Fruit fly (Drosophila melanogaster) whole organism, embryonic: ENCODE data around the gene Snapin.

ENCODE experiments used
- Asciz ChIP-seq: fragments of 200-800 bp; sonication (Bioruptor generic); optimal IDR thresholded peaks from 2 replicates; lab custom pipeline; 2017; ENCODE audit warnings: missing biosample characterization, mild to moderate bottlenecking, missing genetic modification characterization, missing genetic modification reagents
- Bdp1 ChIP-seq: fragments of 200-800 bp; sonication (Bioruptor generic); optimal IDR thresholded peaks from 3 replicates; lab custom pipeline; 2016; ENCODE audit warnings: missing biosample characterization, missing genetic modification characterization
- CG12744 ChIP-seq: fragments of 200-800 bp; sonication (Bioruptor generic); optimal IDR thresholded peaks from 2 replicates; lab custom pipeline; 2016; ENCODE audit warnings: missing biosample characterization, missing genetic modification characterization
- CG14965 ChIP-seq: fragments of 200-800 bp; sonication (Bioruptor generic); optimal IDR thresholded peaks from 2 replicates; lab custom pipeline; 2016; ENCODE audit warnings: missing biosample characterization, missing genetic modification characterization, borderline replicate concordance
- CG18476 ChIP-seq: fragments of 200-800 bp; sonication (Bioruptor generic); optimal IDR thresholded peaks from 2 replicates; lab custom pipeline; 2016; ENCODE audit warnings: missing biosample characterization, mild to moderate bottlenecking, missing genetic modification characterization
- CG18764 ChIP-seq: fragments of 200-800 bp; sonication (Bioruptor generic); optimal IDR thresholded peaks from 3 replicates; lab custom pipeline; 2016; ENCODE audit warnings: missing biosample characterization, missing genetic modification characterization
- CG32772 ChIP-seq: fragments of 200-800 bp; sonication (Bioruptor generic); IDR thresholded peaks from 2 replicates; pipeline ENCODE4 v1.3.6; 2022; ENCODE audit warnings: missing biosample characterization, missing genetic modification characterization
- CG34422 ChIP-seq: fragments of 200-800 bp; sonication (Bioruptor generic); IDR thresholded peaks from 3 replicates; pipeline ENCODE4 v1.3.6; 2022; ENCODE audit warnings: missing biosample characterization, missing genetic modification characterization
- CG3838 ChIP-seq: fragments of 200-800 bp; sonication (Bioruptor generic); optimal IDR thresholded peaks from 3 replicates; lab custom pipeline; 2016; ENCODE audit warnings: missing biosample characterization, missing genetic modification characterization
- CG4617 ChIP-seq: fragments of 200-800 bp; sonication (Bioruptor generic); optimal IDR thresholded peaks from 3 replicates; lab custom pipeline; 2016; ENCODE audit warnings: missing biosample characterization, missing genetic modification characterization, borderline replicate concordance
- CG6254 ChIP-seq: fragments of 200-800 bp; sonication (Bioruptor generic); optimal IDR thresholded peaks from 3 replicates; lab custom pipeline; 2017; ENCODE audit warnings: mild to moderate bottlenecking, missing biosample characterization, missing genetic modification reagents, missing genetic modification characterization
- CG7271 ChIP-seq: fragments of 200-800 bp; sonication (Bioruptor generic); optimal IDR thresholded peaks from 2 replicates; lab custom pipeline; 2018; ENCODE audit warnings: missing biosample characterization, mild to moderate bottlenecking, missing genetic modification characterization, moderate library complexity
- CG7963 ChIP-seq: fragments of 200-800 bp; sonication (Bioruptor generic); IDR thresholded peaks from 3 replicates; pipeline ENCODE4 v1.3.6; 2022; ENCODE audit warnings: missing biosample characterization, missing genetic modification characterization; ENCODE audit not compliant: partially characterized antibody
- CG7987 ChIP-seq: fragments of 200-800 bp; sonication (Bioruptor generic); optimal IDR thresholded peaks from 2 replicates; lab custom pipeline; 2018; ENCODE audit warnings: missing biosample characterization, mild to moderate bottlenecking, missing genetic modification characterization, moderate library complexity
- CG8944 ChIP-seq: fragments of 200-800 bp; sonication (Bioruptor generic); optimal IDR thresholded peaks from 3 replicates; lab custom pipeline; 2016; ENCODE audit warnings: missing biosample characterization, missing genetic modification characterization
- CG9727 ChIP-seq: fragments of 200-800 bp; sonication (Bioruptor generic); optimal IDR thresholded peaks from 3 replicates; lab custom pipeline; 2017; ENCODE audit warnings: missing biosample characterization, mild to moderate bottlenecking, missing genetic modification characterization
- CTCF ChIP-seq: fragments of 200-800 bp; sonication (Bioruptor generic); optimal IDR thresholded peaks from 2 replicates; lab custom pipeline; 2017; ENCODE audit warnings: missing biosample characterization, mild to moderate bottlenecking, missing genetic modification characterization, moderate library complexity
- Deaf1 ChIP-seq: fragments of 200-800 bp; optimal IDR thresholded peaks from 3 replicates; lab custom pipeline; 2019; ENCODE audit warnings: missing biosample characterization, mild to moderate bottlenecking, missing genetic modification characterization, moderate library complexity
- Doc2 ChIP-seq: fragments of 200-800 bp; sonication (Bioruptor generic); IDR thresholded peaks from 2 replicates; pipeline ENCODE4 v1.3.6; 2022; ENCODE audit warnings: missing biosample characterization, missing genetic modification characterization
- Dp ChIP-seq: fragments of 200-800 bp; sonication (Bioruptor generic); optimal IDR thresholded peaks from 2 replicates; lab custom pipeline; 2018; ENCODE audit warnings: missing biosample characterization, mild to moderate bottlenecking, missing genetic modification characterization, moderate library complexity
- Gsc ChIP-seq: fragments of 200-800 bp; sonication (Bioruptor generic); IDR thresholded peaks from 2 replicates; pipeline ENCODE4 v1.3.6; 2022; ENCODE audit warnings: missing biosample characterization, missing genetic modification characterization
- Gug ChIP-seq: fragments of 200-800 bp; sonication (Bioruptor generic); IDR thresholded peaks from 4 replicates; pipeline ENCODE4 v1.3.6; 2022; ENCODE audit warnings: missing biosample characterization, missing genetic modification characterization
- HmgD ChIP-seq: fragments of 200-800 bp; sonication (Bioruptor generic); optimal IDR thresholded peaks from 3 replicates; lab custom pipeline; 2016; ENCODE audit warnings: missing biosample characterization, missing genetic modification characterization
- Hmx ChIP-seq: fragments of 200-800 bp; sonication (Bioruptor generic); optimal IDR thresholded peaks from 2 replicates; lab custom pipeline; 2016; ENCODE audit warnings: missing biosample characterization, missing genetic modification characterization
- Med ChIP-seq: fragments of 200-800 bp; sonication (Bioruptor generic); peaks from one replicate; lab custom pipeline; 2016; ENCODE audit warnings: missing biosample characterization, missing genetic modification characterization, mild to moderate bottlenecking, inconsistent platforms, moderate library complexity
- Nf-YB ChIP-seq: fragments of 200-800 bp; sonication (Bioruptor generic); optimal IDR thresholded peaks from 3 replicates; lab custom pipeline; 2019; ENCODE audit warnings: missing biosample characterization, mild to moderate bottlenecking, missing genetic modification characterization, moderate library complexity
- Oli ChIP-seq: fragments of 200-800 bp; sonication (Bioruptor generic); optimal IDR thresholded peaks from 2 replicates; lab custom pipeline; 2018; ENCODE audit warnings: missing biosample characterization, mild to moderate bottlenecking, missing genetic modification characterization, moderate library complexity
- Opbp ChIP-seq: fragments of 200-800 bp; sonication (Bioruptor generic); IDR thresholded peaks from 3 replicates; pipeline ENCODE4 v1.3.6; 2022; ENCODE audit warnings: missing biosample characterization, missing genetic modification characterization; ENCODE audit not compliant: partially characterized antibody
- Usf ChIP-seq: fragments of 200-800 bp; sonication (Bioruptor generic); optimal IDR thresholded peaks from 2 replicates; lab custom pipeline; 2017; ENCODE audit warnings: missing genotype, missing biosample characterization, missing genetic modification characterization
- ac ChIP-seq: fragments of 200-800 bp; sonication (Bioruptor generic); optimal IDR thresholded peaks from 3 replicates; lab custom pipeline; 2017; ENCODE audit warnings: missing biosample characterization, mild to moderate bottlenecking, missing genetic modification characterization
- al ChIP-seq: fragments of 200-800 bp; sonication (Bioruptor generic); IDR thresholded peaks from 2 replicates; pipeline ENCODE4 v1.3.6; 2022; ENCODE audit warnings: missing biosample characterization, missing genetic modification characterization
- bowl ChIP-seq: fragments of 200-800 bp; sonication (Bioruptor generic); IDR thresholded peaks from 2 replicates; pipeline ENCODE4 v1.3.6; 2022; ENCODE audit warnings: missing biosample characterization, missing genetic modification characterization
- cas ChIP-seq: fragments of 200-800 bp; sonication (Bioruptor generic); IDR thresholded peaks from 2 replicates; pipeline ENCODE4 v1.3.6; 2022; ENCODE audit warnings: missing biosample characterization, missing genetic modification characterization
- fd64A ChIP-seq: fragments of 200-800 bp; sonication (Bioruptor generic); optimal IDR thresholded peaks from 3 replicates; lab custom pipeline; 2018; ENCODE audit warnings: missing biosample characterization, mild to moderate bottlenecking, missing genetic modification characterization
- gro ChIP-seq: fragments of 200-800 bp; sonication (Bioruptor generic); optimal IDR thresholded peaks from 2 replicates; lab custom pipeline; 2016; ENCODE audit warnings: missing biosample characterization, missing genetic modification characterization
- hbn ChIP-seq: fragments of 200-800 bp; sonication (Bioruptor generic); IDR thresholded peaks from 2 replicates; pipeline ENCODE4 v1.3.6; 2022; ENCODE audit warnings: missing biosample characterization, missing genetic modification characterization; ENCODE audit not compliant: partially characterized antibody
- ind ChIP-seq: fragments of 200-800 bp; sonication (Bioruptor generic); optimal IDR thresholded peaks from 3 replicates; lab custom pipeline; 2016; ENCODE audit warnings: missing biosample characterization, missing genetic modification characterization
- knrl ChIP-seq: fragments of 200-800 bp; sonication (Bioruptor generic); IDR thresholded peaks from 3 replicates; pipeline ENCODE4 v1.3.6; 2022; ENCODE audit warnings: missing biosample characterization, missing genetic modification characterization; ENCODE audit not compliant: partially characterized antibody
- luna ChIP-seq: fragments of 200-800 bp; sonication (Bioruptor generic); optimal IDR thresholded peaks from 2 replicates; lab custom pipeline; 2016; ENCODE audit warnings: missing biosample characterization, missing genetic modification characterization
- nmo ChIP-seq: fragments of 200-800 bp; sonication (Bioruptor generic); optimal IDR thresholded peaks from 2 replicates; lab custom pipeline; 2018; ENCODE audit warnings: missing biosample characterization, mild to moderate bottlenecking, missing genetic modification characterization, moderate library complexity
- odd ChIP-seq: fragments of 200-800 bp; sonication (Bioruptor generic); optimal IDR thresholded peaks from 2 replicates; lab custom pipeline; 2017; ENCODE audit warnings: missing biosample characterization, mild to moderate bottlenecking, missing genetic modification characterization
- p53 ChIP-seq: fragments of 200-800 bp; sonication (Bioruptor generic); optimal IDR thresholded peaks from 2 replicates; lab custom pipeline; 2016; ENCODE audit warnings: missing biosample characterization, missing genetic modification characterization
- pb ChIP-seq: fragments of 200-800 bp; sonication (Bioruptor generic); optimal IDR thresholded peaks from 3 replicates; lab custom pipeline; 2016; ENCODE audit warnings: missing biosample characterization, missing genetic modification characterization
- peb ChIP-seq: fragments of 200-800 bp; sonication (Bioruptor generic); IDR thresholded peaks from 2 replicates; pipeline ENCODE4 v1.3.6; 2022; ENCODE audit warnings: missing biosample characterization, missing genetic modification characterization
- run ChIP-seq: fragments of 200-800 bp; sonication (Bioruptor generic); optimal IDR thresholded peaks from 3 replicates; lab custom pipeline; 2018; ENCODE audit warnings: missing biosample characterization, mild to moderate bottlenecking, missing genetic modification characterization
- sim ChIP-seq: fragments of 200-800 bp; sonication (Bioruptor generic); IDR thresholded peaks from 2 replicates; pipeline ENCODE4 v1.3.6; 2022; ENCODE audit warnings: missing biosample characterization, missing genetic modification characterization
- stc ChIP-seq: fragments of 200-800 bp; sonication (Bioruptor generic); IDR thresholded peaks from 2 replicates; pipeline ENCODE4 v1.3.6; 2022; ENCODE audit warnings: missing biosample characterization, missing genetic modification characterization
- tx ChIP-seq: fragments of 200-800 bp; sonication (Bioruptor generic); optimal IDR thresholded peaks from 2 replicates; lab custom pipeline; 2016; ENCODE audit warnings: missing biosample characterization, missing genetic modification characterization
- unc-4 ChIP-seq: fragments of 200-800 bp; sonication (Bioruptor generic); IDR thresholded peaks from 2 replicates; pipeline ENCODE4 v1.3.6; 2022; ENCODE audit warnings: missing biosample characterization, missing genetic modification characterization; ENCODE audit not compliant: partially characterized antibody
- zfh1 ChIP-seq: fragments of 200-800 bp; sonication (Bioruptor generic); IDR thresholded peaks from 3 replicates; pipeline ENCODE4 v1.3.6; 2022; ENCODE audit warnings: missing biosample characterization, missing genetic modification characterization

Gene Snapin

dm6 chr2L:2765659-2766373 lies 6.3 kb upstream of the Snapin start, which contains the start of the genes Snx21 and aph-1 (continued):
- TF ChIP-seq CG12744 (GFP tag; lab: Kevin White, UChicago) (peak; percentile 26), knrl (no peak), ind (GFP tag; lab: Kevin White, UChicago) (peak; percentile 93), p53 (GFP tag; lab: Kevin White, UChicago) (peak; percentile 77), nmo (GFP tag; lab: Kevin White, UChicago) (peak; percentile 95), CG4617 (GFP tag; lab: Kevin White, UChicago) (peak; percentile 77), odd (GFP tag; lab: Kevin White, UChicago) (peak; percentile 91), pb (peak; percentile 74), CG7987 (peak; percentile 67), CTCF (peak; percentile 49), CG14965 (GFP tag; lab: Kevin White, UChicago) (no peak), CG7271 (tag; lab: Kevin White, UChicago) (peak; percentile 56), CG9727 (peak; percentile 92), Gug (GFP tag; lab: Robert Waterston, UW) (peak; percentile 94), ac (peak; percentile 46), Dp (GFP tag; lab: Kevin White, UChicago) (no peak), hbn (GFP tag; lab: Robert Waterston, UW) (no peak), fd64A (GFP tag; lab: Kevin White, UChicago) (peak; percentile 42), Usf (GFP tag; lab: Kevin White, UChicago) (peak; percentile 83), Bdp1 (GFP tag; lab: Kevin White, UChicago) (peak; percentile 66), CG3838 (GFP tag; lab: Kevin White, UChicago) (peak; percentile 59), cas (GFP tag; lab: Robert Waterston, UW) (peak; percentile 59; the same call in 1 of the 2 replicates), Nf-YB (GFP tag; lab: Kevin White, UChicago) (peak; percentile 78), gro (peak; percentile 78), CG18764 (GFP tag; lab: Kevin White, UChicago) (peak; percentile 82), al (GFP tag; lab: Robert Waterston, UW) (peak; percentile 81), peb (GFP tag; lab: Robert Waterston, UW) (peak; percentile 81), sim (GFP tag; lab: Robert Waterston, UW) (peak; percentile 62; the same call in 1 of the 2 replicates), luna (GFP tag; lab: Kevin White, UChicago) (peak; percentile 76), bowl (peak; percentile 33; the same call in 1 of the 2 replicates), CG7963 (no peak), CG6254 (peak; percentile 84), CG18476 (GFP tag; lab: Kevin White, UChicago) (peak; percentile 86), Opbp (GFP tag; lab: Robert Waterston, UW) (no peak), Oli (peak; percentile 94), CG8944 (GFP tag; lab: Kevin White, UChicago) (peak; percentile 91), Doc2 (GFP tag; lab: Robert Waterston, UW) (0 out of 2 replicates have a peak, but pooled peaks have one; percentile 47), Hmx (GFP tag; lab: Kevin White, UChicago) (peak; percentile 77), Med (GFP tag; lab: Kevin White, UChicago) (peak; percentile 97), Asciz (GFP tag; lab: Kevin White, UChicago) (peak; percentile 84), Deaf1 (tag; lab: Kevin White, UChicago) (peak; percentile 75), unc-4 (GFP tag; lab: Robert Waterston, UW) (no peak), Gsc (GFP tag; lab: Robert Waterston, UW) (peak; percentile 74), zfh1 (GFP tag; lab: Robert Waterston, UW) (peak; percentile 86), tx (GFP tag; lab: Kevin White, UChicago) (peak; percentile 86), HmgD (GFP tag; lab: Kevin White, UChicago) (peak; percentile 81), CG34422 (GFP tag; lab: Robert Waterston, UW) (peak; percentile 91), CG32772 (GFP tag; lab: Robert Waterston, UW) (peak; percentile 87; the same call in 1 of the 2 replicates), stc (GFP tag; lab: Robert Waterston, UW) (peak; percentile 89), run (tag; lab: Kevin White, UChicago) (peak; percentile 83)
